Worm (Caenorhabditis elegans): ENCODE data around the gene F14H8.5.

The F14H8.5 gene

DNA sequence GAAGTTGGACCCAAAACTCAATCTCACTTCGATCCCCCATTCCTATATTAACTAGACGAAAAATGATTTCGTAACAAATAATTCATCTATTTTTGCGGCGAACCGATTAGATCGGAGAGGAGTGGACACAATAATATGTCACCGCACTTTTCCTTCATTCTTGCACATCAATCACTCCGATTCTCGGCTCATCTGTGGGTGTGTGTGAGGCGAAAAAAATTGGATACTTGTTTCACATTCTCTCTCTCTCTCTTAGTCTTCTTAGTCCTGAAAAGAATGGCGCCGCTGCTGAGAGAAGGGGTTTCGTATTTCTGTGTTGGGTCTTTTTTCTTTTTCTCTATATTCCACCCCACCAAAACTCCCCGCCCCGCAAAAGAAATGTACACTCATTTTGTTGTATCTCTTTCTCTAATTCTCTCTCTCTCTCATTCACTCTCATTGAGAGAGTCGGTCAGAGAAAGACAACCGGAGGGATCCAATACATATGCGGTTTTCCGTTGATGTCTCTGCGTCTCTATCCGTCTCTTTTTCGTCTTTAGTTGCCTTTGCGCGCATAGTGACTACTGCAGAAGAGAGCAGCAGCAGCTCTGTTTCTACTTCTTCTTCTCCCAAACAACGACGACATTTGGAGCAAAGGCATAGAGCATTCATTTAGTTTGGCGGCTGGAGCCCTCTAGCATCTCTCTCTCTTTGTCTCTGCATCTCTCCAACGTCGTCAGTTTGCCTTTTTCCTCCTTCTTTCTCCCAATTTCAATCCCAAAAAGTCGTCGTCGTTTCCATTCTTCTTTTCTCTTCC is 50.4 kb downstream of the F14H8.5 start, which contains the start of gene unc-76:
Gene unc-76 (plus strand): TSS at position 746 of the 796 bp plus-strand sequence.
- peak; percentile 95 for TF ChIP-seq aha-1 (tag)
- peak; percentile 27 for TF ChIP-seq dpl-1 (GFP tag; optimal IDR thresholded peaks at IDR 0.05)
- TF ChIP-seq vab-7 (GFP tag; IDR thresholded peaks at IDR 0.05): no peak
- peak; percentile 72 for TF ChIP-seq nhr-11 (tag; optimal IDR thresholded peaks at IDR 0.05)
- peak; percentile 87 for TF ChIP-seq nhr-6 (tag; optimal IDR thresholded peaks at IDR 0.05)
- no peak for TF ChIP-seq Y75B8A.6 (GFP tag; IDR thresholded peaks at IDR 0.05)
- no peak for TF ChIP-seq nhr-25 (tag; optimal IDR thresholded peaks at IDR 0.05; ENCODE audit: borderline replicate concordance, insufficient read depth)
- TF ChIP-seq mdl-1 (tag; optimal IDR thresholded peaks at IDR 0.05): peak; percentile 2 to 31
- TF ChIP-seq fkh-10 (GFP tag; optimal IDR thresholded peaks at IDR 0.05): peak; percentile 92
- peak; percentile 55 for TF ChIP-seq lin-13 (GFP tag; optimal IDR thresholded peaks at IDR 0.05)
- peak; percentile 68 for TF ChIP-seq hlh-11 (tag; optimal IDR thresholded peaks at IDR 0.05)
- peak; percentile 72 for TF ChIP-seq ctbp-1 (GFP tag; IDR thresholded peaks at IDR 0.05)
- peak in 1 of 2 experiments; percentile 47 for TF ChIP-seq hif-1 (tag; optimal IDR thresholded peaks at IDR 0.05)
- peak; percentile 92 for TF ChIP-seq rbr-2 (tag; optimal IDR thresholded peaks at IDR 0.05)
- TF ChIP-seq set-16 (GFP tag; IDR thresholded peaks at IDR 0.05): no peak; the same call in 1 of the 2 replicates
- peak; percentile 41; the same call in 1 of the 2 replicates for TF ChIP-seq T26A8.4 (GFP tag; IDR thresholded peaks at IDR 0.05)
- TF ChIP-seq arid-1 (GFP tag; conservative IDR thresholded peaks at IDR 0.05): 0 out of 2 replicates have a peak, but pooled peaks have one; percentile 32
- TF ChIP-seq nhr-77 (tag; optimal IDR thresholded peaks at IDR 0.05): no peak
- TF ChIP-seq daf-16 (GFP tag; optimal IDR thresholded peaks at IDR 0.05): peak in 1 of 2 experiments; percentile 23
- peak; percentile 8 for TF ChIP-seq daf-16 (tag; optimal IDR thresholded peaks at IDR 0.05)
- TF ChIP-seq ceh-20 (GFP tag; IDR thresholded peaks at IDR 0.05): peak; percentile 55
- peak; percentile 74 for TF ChIP-seq hmg-1.1 (GFP tag; IDR thresholded peaks at IDR 0.05)
- peak in 1 of 2 experiments; percentile 98 for TF ChIP-seq unc-62 (GFP tag; optimal IDR thresholded peaks at IDR 0.05 in 1 of 2)
- TF ChIP-seq unc-62 (tag; optimal IDR thresholded peaks at IDR 0.05): no peak
- peak; percentile 48 for TF ChIP-seq hlh-30 (tag; optimal IDR thresholded peaks at IDR 0.05; ENCODE audit: insufficient read depth)
- TF ChIP-seq F37D6.2 (tag; optimal IDR thresholded peaks at IDR 0.05): peak; percentile 78
- TF ChIP-seq cey-2 (tag; optimal IDR thresholded peaks at IDR 0.05; ENCODE audit: borderline replicate concordance, insufficient read depth): no peak
- TF ChIP-seq egl-43 (GFP tag; IDR thresholded peaks at IDR 0.05): peak; percentile 38; the same call in 1 of the 2 replicates
- peak; percentile 80 for TF ChIP-seq lin-39 (tag; optimal IDR thresholded peaks at IDR 0.05)
- TF ChIP-seq dmd-6 (GFP tag; IDR thresholded peaks at IDR 0.05): peak; percentile 38; the same call in 1 of the 2 replicates
- peak; percentile 56 for TF ChIP-seq zag-1 (tag; optimal IDR thresholded peaks at IDR 0.05)
- TF ChIP-seq mes-2 (tag; optimal IDR thresholded peaks at IDR 0.05; ENCODE audit: poor library complexity, severe bottlenecking): peak; percentile 48
- peak; percentile 56 for TF ChIP-seq ces-1 (GFP tag; optimal IDR thresholded peaks at IDR 0.05)
- TF ChIP-seq zfp-2 (tag; optimal IDR thresholded peaks at IDR 0.05): no peak
- TF ChIP-seq F10B5.3 (tag; optimal IDR thresholded peaks at IDR 0.05): no peak
- peak; percentile 23; the same call in 1 of the 2 replicates for TF ChIP-seq pha-4 (GFP tag; IDR thresholded peaks at IDR 0.05)
- TF ChIP-seq pha-4 (tag; optimal IDR thresholded peaks at IDR 0.05): peak; percentile 20
- TF ChIP-seq lin-38 (GFP tag; IDR thresholded peaks at IDR 0.05): peak; percentile 21; the same call in 1 of the 2 replicates
- TF ChIP-seq nhr-28 (tag; optimal IDR thresholded peaks at IDR 0.05): peak; percentile 55
- peak; percentile 90 for TF ChIP-seq mep-1 (tag; optimal IDR thresholded peaks at IDR 0.05)
- TF ChIP-seq lsy-2 (tag; optimal IDR thresholded peaks at IDR 0.05): peak; percentile 42 to 76
- TF ChIP-seq dve-1 (tag; optimal IDR thresholded peaks at IDR 0.05; ENCODE audit: insufficient read depth): peak; percentile 72
